Worm (Caenorhabditis elegans) whole organism, young adult: ENCODE results near the gene F26F4.2.
A peak's percentile ranks its signal among the peaks of the same experiment; 100 is the strongest.

Experiments used
- B0035.1 ChIP-seq: sonication (generic microtip); optimal IDR thresholded peaks from 2 replicates; lab custom pipeline; 2016; ENCODE audit warnings: missing genetic modification characterization, mild to moderate bottlenecking, missing compliant biosample characterization, missing genotype, missing genetic modification reagents
- C06A6.2 ChIP-seq: fragments of 200-800 bp; sonication (Bioruptor generic); conservative IDR thresholded peaks from 2 replicates; pipeline ENCODE4 v1.3.6; 2022; ENCODE audit warnings: missing genetic modification characterization, missing compliant biosample characterization
- C17E4.6 ChIP-seq: fragments of 200-800 bp; sonication (Bioruptor generic); IDR thresholded peaks from 2 replicates; pipeline ENCODE4 v1.3.6; 2022; ENCODE audit warnings: missing genetic modification reagents, missing genetic modification characterization, missing compliant biosample characterization
- F37B4.10 ChIP-seq: fragments of 200-800 bp; sonication (Bioruptor generic); IDR thresholded peaks from 2 replicates; pipeline ENCODE4 v1.3.6; 2022; ENCODE audit warnings: missing genetic modification characterization, missing compliant biosample characterization
- F49E8.2 ChIP-seq: sonication (generic microtip); optimal IDR thresholded peaks from 3 replicates; lab custom pipeline; 2017; ENCODE audit warnings: missing genetic modification characterization, mild to moderate bottlenecking, missing compliant biosample characterization, antibody characterized with exemption, moderate library complexity; ENCODE audit not compliant: insufficient read depth
- F57A8.1 ChIP-seq: fragments of 200-800 bp; sonication (Bioruptor generic); optimal IDR thresholded peaks from 2 replicates; lab custom pipeline; 2018; ENCODE audit warnings: mild to moderate bottlenecking, missing genetic modification characterization, moderate library complexity, missing compliant biosample characterization
- Y67H2A.10 ChIP-seq: fragments of 200-800 bp; sonication (Bioruptor generic); conservative IDR thresholded peaks from 2 replicates; pipeline ENCODE4 v1.3.6; 2022; ENCODE audit warnings: missing genetic modification reagents, missing genetic modification characterization, missing compliant biosample characterization
- Y95B8A.8 ChIP-seq: fragments of 200-800 bp; sonication (Bioruptor generic); IDR thresholded peaks from 2 replicates; pipeline ENCODE4 v1.3.6; 2022; ENCODE audit warnings: missing genetic modification reagents, missing genetic modification characterization, missing compliant biosample characterization
- akir-1 ChIP-seq: fragments of 200-800 bp; sonication (Bioruptor generic); optimal IDR thresholded peaks from 2 replicates; lab custom pipeline; 2018; ENCODE audit warnings: mild to moderate bottlenecking, missing genetic modification characterization, moderate library complexity, missing compliant biosample characterization
- attf-5 ChIP-seq: fragments of 200-800 bp; sonication (Bioruptor generic); optimal IDR thresholded peaks from 2 replicates; lab custom pipeline; 2018; ENCODE audit warnings: mild to moderate bottlenecking, missing genetic modification characterization, missing compliant biosample characterization
- attf-6 ChIP-seq: fragments of 200-800 bp; sonication (Bioruptor generic); IDR thresholded peaks from 2 replicates; pipeline ENCODE4 v1.3.6; 2022; ENCODE audit warnings: missing genetic modification reagents, missing genetic modification characterization, missing compliant biosample characterization
- bed-1 ChIP-seq: fragments of 200-800 bp; sonication (Bioruptor generic); IDR thresholded peaks from 2 replicates; pipeline ENCODE4 v1.3.6; 2022; ENCODE audit warnings: missing genetic modification reagents, missing genetic modification characterization, missing compliant biosample characterization
- cebp-2 ChIP-seq: fragments of 200-800 bp; sonication (Bioruptor generic); IDR thresholded peaks from 2 replicates; pipeline ENCODE4 v1.3.6; 2022; ENCODE audit warnings: missing genetic modification characterization, missing compliant biosample characterization
- ceh-40 ChIP-seq: fragments of 200-800 bp; sonication (Bioruptor generic); IDR thresholded peaks from 2 replicates; pipeline ENCODE4 v1.3.6; 2022; ENCODE audit warnings: missing genetic modification characterization, missing compliant biosample characterization
- ceh-79 ChIP-seq: sonication (generic microtip); optimal IDR thresholded peaks from 2 replicates; lab custom pipeline; 2017; ENCODE audit warnings: mild to moderate bottlenecking, missing genetic modification characterization, missing compliant biosample characterization
- dox-1 ChIP-seq: fragments of 200-800 bp; sonication (Bioruptor generic); IDR thresholded peaks from 2 replicates; pipeline ENCODE4 v1.3.6; 2022; ENCODE audit warnings: missing genetic modification reagents, missing genetic modification characterization, missing compliant biosample characterization
- egrh-3 ChIP-seq: fragments of 200-800 bp; sonication (Bioruptor generic); IDR thresholded peaks from 2 replicates; pipeline ENCODE4 v1.3.6; 2022; ENCODE audit warnings: missing genetic modification reagents, missing genetic modification characterization, missing compliant biosample characterization
- ekl-4 ChIP-seq: fragments of 200-800 bp; sonication (Bioruptor generic); IDR thresholded peaks from 2 replicates; pipeline ENCODE4 v1.3.6; 2022; ENCODE audit warnings: missing genetic modification reagents, missing genetic modification characterization, missing compliant biosample characterization
- gei-17 ChIP-seq: fragments of 200-800 bp; sonication (Bioruptor generic); optimal IDR thresholded peaks from 2 replicates; lab custom pipeline; 2018; ENCODE audit warnings: mild to moderate bottlenecking, missing genetic modification characterization, missing compliant biosample characterization
- hsf-1 ChIP-seq: fragments of 200-800 bp; sonication (Bioruptor generic); IDR thresholded peaks from 2 replicates; pipeline ENCODE4 v1.3.6; 2022; ENCODE audit warnings: missing genetic modification reagents, missing genetic modification characterization, missing compliant biosample characterization
- lin-26 ChIP-seq: fragments of 200-800 bp; sonication (Bioruptor generic); IDR thresholded peaks from 2 replicates; pipeline ENCODE4 v1.3.6; 2022; ENCODE audit warnings: missing genetic modification reagents, missing genetic modification characterization, missing compliant biosample characterization
- lin-40 ChIP-seq: sonication (generic microtip); optimal IDR thresholded peaks from 2 replicates; lab custom pipeline; 2016; ENCODE audit warnings: missing genetic modification characterization, mild to moderate bottlenecking, missing compliant biosample characterization, missing genotype, missing genetic modification reagents
- lir-1 ChIP-seq: fragments of 200-800 bp; sonication (Bioruptor generic); conservative IDR thresholded peaks from 2 replicates; pipeline ENCODE4 v1.3.6; 2022; ENCODE audit warnings: missing genetic modification reagents, missing genetic modification characterization, missing compliant biosample characterization
- madf-3 ChIP-seq: fragments of 200-800 bp; sonication (Bioruptor generic); IDR thresholded peaks from 2 replicates; pipeline ENCODE4 v1.3.6; 2022; ENCODE audit warnings: missing genetic modification reagents, missing genetic modification characterization, missing compliant biosample characterization
- madf-6 ChIP-seq: fragments of 200-800 bp; sonication (Bioruptor generic); IDR thresholded peaks from 2 replicates; pipeline ENCODE4 v1.3.6; 2022; ENCODE audit warnings: missing genetic modification reagents, missing genetic modification characterization, missing compliant biosample characterization
- nfyb-1 ChIP-seq: fragments of 200-800 bp; sonication (Bioruptor generic); IDR thresholded peaks from 2 replicates; pipeline ENCODE4 v1.3.6; 2022; ENCODE audit warnings: missing genetic modification reagents, missing genetic modification characterization, missing compliant biosample characterization
- snpc-3.4 ChIP-seq: sonication (generic microtip); optimal IDR thresholded peaks from 2 replicates; lab custom pipeline; 2017; ENCODE audit warnings: missing genetic modification characterization, mild to moderate bottlenecking, missing compliant biosample characterization, antibody characterized with exemption, moderate library complexity, missing genotype, missing genetic modification reagents
- zfh-2 ChIP-seq: fragments of 200-800 bp; sonication (Bioruptor generic); conservative IDR thresholded peaks from 2 replicates; pipeline ENCODE4 v1.3.6; 2022; ENCODE audit warnings: missing genetic modification reagents, missing genetic modification characterization, missing compliant biosample characterization
- ztf-18 ChIP-seq: sonication (generic microtip); optimal IDR thresholded peaks from 2 replicates; lab custom pipeline; 2016; ENCODE audit warnings: missing genotype, mild to moderate bottlenecking, missing genetic modification characterization, missing compliant biosample characterization
- ztf-25 ChIP-seq: fragments of 200-800 bp; sonication (Bioruptor generic); IDR thresholded peaks from 2 replicates; pipeline ENCODE4 v1.3.6; 2022; ENCODE audit warnings: missing genetic modification reagents, missing genetic modification characterization, missing compliant biosample characterization
- ztf-26 ChIP-seq: sonication (generic microtip); optimal IDR thresholded peaks from 2 replicates; lab custom pipeline; 2017; ENCODE audit warnings: missing genetic modification characterization, missing compliant biosample characterization
- ztf-3 ChIP-seq: fragments of 200-800 bp; sonication (Bioruptor generic); optimal IDR thresholded peaks from 2 replicates; lab custom pipeline; 2018; ENCODE audit warnings: mild to moderate bottlenecking, missing genetic modification characterization, missing compliant biosample characterization
- ztf-6 ChIP-seq: fragments of 200-800 bp; sonication (Bioruptor generic); IDR thresholded peaks from 2 replicates; pipeline ENCODE4 v1.3.6; 2022; ENCODE audit warnings: missing genetic modification reagents, missing genetic modification characterization, missing compliant biosample characterization

Gene F26F4.2

ce11 chrIII:4951210-4951609 lies 40.2 kb downstream of the F26F4.2 start:
- TF ChIP-seq zfh-2: peak; percentile 91
- TF ChIP-seq attf-5 (GFP tag; lab: Kevin White, UChicago): no peak
- TF ChIP-seq egrh-3 (GFP tag; lab: Robert Waterston, UW): peak; percentile 69; the same call in 1 of the 2 replicates

DNA sequence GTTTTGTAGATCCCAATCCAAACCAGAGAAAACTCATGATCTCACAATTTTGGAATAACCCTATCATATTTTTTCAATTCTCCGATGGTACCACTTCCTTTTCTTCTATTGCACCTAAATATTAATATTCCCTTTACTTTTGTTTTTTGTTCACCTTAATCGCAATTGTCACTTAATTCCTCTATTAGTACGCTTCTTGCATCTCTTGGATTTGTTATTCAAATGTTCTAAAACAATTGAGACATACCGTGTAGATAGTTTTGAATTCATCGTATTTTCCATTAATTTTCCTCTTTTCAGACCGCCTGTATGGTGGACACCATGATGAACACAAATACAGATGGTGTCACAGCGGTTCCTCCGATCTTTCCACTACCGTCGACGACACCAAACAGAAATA lies 40.8 kb downstream of the F26F4.2 start, which contains the start of gene flh-2:
TSS of gene flh-2 (plus strand) at position 301 of the 400 bp plus-strand sequence.
- TF ChIP-seq bed-1 (GFP tag; lab: Robert Waterston, UW) (no peak), ceh-40 (no peak)

- peak; percentile 64; the same call in 1 of the 2 replicates for TF ChIP-seq nfyb-1 (GFP tag; lab: Robert Waterston, UW)
- no peak for TF ChIP-seq dox-1 (GFP tag; lab: Robert Waterston, UW)
These were observed 41.9 kb downstream of the F26F4.2 start for ce11 chrIII:4952970-4953369.

DNA sequence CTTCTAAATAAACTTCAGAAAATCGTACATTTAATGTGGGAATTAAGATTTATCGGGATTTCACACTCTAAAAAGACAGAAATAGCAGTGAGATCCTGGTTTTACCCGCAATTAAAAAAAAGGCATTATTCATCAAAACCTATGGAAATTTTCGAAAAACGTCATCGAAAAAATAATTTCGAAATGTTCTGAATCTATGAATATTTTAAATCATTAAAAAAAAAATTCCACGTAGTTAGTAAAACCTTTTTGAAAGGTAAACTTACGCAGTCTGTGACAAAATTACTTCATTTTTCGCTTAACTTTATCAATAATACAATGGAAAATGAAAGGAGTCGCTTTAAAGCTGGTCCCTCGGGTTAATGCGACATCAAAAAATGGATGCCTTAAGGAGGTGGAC lies 45.5 kb downstream of the F26F4.2 start, which contains the start of gene C26E6.1:
TSS of gene C26E6.1 (plus strand) at position 301 of the 400 bp plus-strand sequence.
- no peak for TF ChIP-seq snpc-3.4 (tag; lab: Kevin White, UChicago)
- no peak for TF ChIP-seq cebp-2 (GFP tag; lab: Robert Waterston, UW)
- TF ChIP-seq Y67H2A.10: no peak
- TF ChIP-seq attf-5 (GFP tag; lab: Kevin White, UChicago): no peak
- TF ChIP-seq B0035.1 (tag; lab: Kevin White, UChicago): no peak
- TF ChIP-seq C06A6.2 (GFP tag; lab: Robert Waterston, UW): no peak
- no peak for TF ChIP-seq gei-17 (GFP tag; lab: Kevin White, UChicago)
- TF ChIP-seq madf-3 (GFP tag; lab: Robert Waterston, UW): no peak
- no peak for TF ChIP-seq attf-6 (GFP tag; lab: Robert Waterston, UW)
- no peak for TF ChIP-seq F49E8.2 (tag; lab: Kevin White, UChicago)

DNA sequence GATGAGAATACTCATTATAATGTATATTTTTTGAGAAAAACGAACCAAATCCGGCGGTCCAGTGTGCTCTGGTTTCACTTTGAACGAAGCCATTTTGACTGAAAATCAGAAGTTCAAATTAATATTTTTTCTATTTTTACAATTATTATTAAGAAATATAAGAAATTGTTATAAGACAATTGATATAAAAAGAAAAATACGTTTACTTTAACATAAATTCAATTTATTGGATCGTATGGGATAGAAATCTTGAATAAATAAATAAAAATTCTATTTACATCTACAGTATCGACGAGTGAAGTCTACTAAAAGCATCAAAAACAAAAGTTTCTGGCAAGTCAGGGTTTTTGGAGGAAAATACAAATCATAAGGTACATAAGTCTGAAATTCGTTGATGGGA lies 49.1 kb downstream of the F26F4.2 start, which contains the start of gene C27F2.4:
TSS of gene C27F2.4 (minus strand) at position 101 of the 400 bp plus-strand sequence.
- TF ChIP-seq akir-1 (GFP tag; lab: Kevin White, UChicago): no peak
- no peak for TF ChIP-seq lin-40
- TF ChIP-seq hsf-1 (GFP tag; lab: Robert Waterston, UW): no peak
- TF ChIP-seq C17E4.6 (GFP tag; lab: Robert Waterston, UW): no peak
- TF ChIP-seq ztf-26: no peak
- TF ChIP-seq ztf-3: no peak
- no peak for TF ChIP-seq madf-3 (GFP tag; lab: Robert Waterston, UW)
- no peak for TF ChIP-seq F49E8.2 (tag; lab: Kevin White, UChicago)
- TF ChIP-seq Y95B8A.8 (GFP tag; lab: Robert Waterston, UW): no peak
- no peak for TF ChIP-seq F57A8.1
- no peak for TF ChIP-seq lir-1 (GFP tag; lab: Robert Waterston, UW)
- TF ChIP-seq ztf-25 (GFP tag; lab: Robert Waterston, UW): no peak
- TF ChIP-seq, all 124 proteins: peak for 0

DNA sequence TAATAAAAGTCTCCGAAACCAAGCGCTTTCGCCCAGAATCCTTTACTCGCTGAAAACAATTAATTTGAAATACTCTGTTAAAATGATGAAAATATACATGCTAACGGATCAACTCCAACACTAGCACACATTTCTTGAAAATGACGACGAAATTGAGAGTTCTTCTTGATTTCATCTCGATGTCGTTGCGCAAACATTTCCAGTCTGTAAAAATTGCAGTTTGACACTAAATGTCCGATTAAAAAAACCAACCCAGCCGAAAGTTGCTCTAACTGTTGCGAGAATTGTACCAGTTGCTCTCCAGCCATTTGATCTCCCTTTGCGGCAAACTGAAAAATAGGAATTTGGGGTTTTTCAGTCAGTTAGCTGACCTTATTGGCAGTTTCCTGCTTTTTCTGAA lies 50.2 kb downstream of the F26F4.2 start:
- TF ChIP-seq ekl-4 (GFP tag; lab: Robert Waterston, UW): 0 out of 2 replicates have a peak, but pooled peaks have one; percentile 18
- TF ChIP-seq ztf-18 (tag; lab: Kevin White, UChicago): peak; percentile 9
- peak; percentile 38; the same call in 1 of the 2 replicates for TF ChIP-seq lin-26 (GFP tag; lab: Robert Waterston, UW)
- peak; percentile 34; the same call in 1 of the 2 replicates for TF ChIP-seq madf-6
- no peak for TF ChIP-seq ztf-6 (GFP tag; lab: Robert Waterston, UW)
- no peak for TF ChIP-seq ceh-79
- TF ChIP-seq F37B4.10: no peak
- TF ChIP-seq, all 124 proteins: peak for 4
